Fruit fly (Drosophila melanogaster): ENCODE data around the gene Lamtor4.

Lamtor4 gene

DNA sequence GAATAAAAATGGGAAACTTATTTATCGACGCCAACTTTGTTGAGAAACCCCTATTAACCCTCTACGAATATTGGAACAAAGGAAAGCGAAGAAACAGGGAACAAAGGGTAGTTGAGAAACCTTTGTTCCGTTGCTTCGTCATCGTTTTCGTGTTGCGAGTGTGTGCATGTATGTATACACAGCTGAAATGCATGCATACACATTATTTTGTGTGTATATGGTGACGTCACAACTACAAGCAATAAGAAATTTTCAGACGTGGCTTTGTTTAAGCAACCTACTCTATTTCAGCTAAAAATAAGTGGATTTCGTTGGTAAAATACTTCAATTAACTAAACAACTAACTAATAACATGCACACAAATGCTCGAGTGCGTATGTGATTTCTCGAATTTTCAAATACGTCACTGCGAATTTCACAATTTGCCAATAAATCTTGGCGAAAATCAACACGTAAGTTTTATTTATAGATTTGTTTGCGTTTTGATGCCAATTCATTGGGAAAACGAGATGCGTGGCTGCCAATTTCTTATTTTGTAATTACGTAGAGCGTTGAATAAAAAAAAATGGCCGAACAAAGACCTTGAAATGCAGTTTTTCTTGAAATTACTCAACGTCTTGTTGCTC, 5.3 kb downstream of the Lamtor4 start:
- TF ChIP-seq ovo (GFP tag; optimal IDR thresholded peaks at IDR 0.05) (no peak), kay (GFP tag; ENCODE audit: borderline replicate concordance) (peak; percentile 95), CG5204 (GFP tag; optimal IDR thresholded peaks at IDR 0.05) (peak; percentile 10), tj (GFP tag; optimal IDR thresholded peaks at IDR 0.05) (peak; percentile 87), bab1 (GFP tag; optimal IDR thresholded peaks at IDR 0.05) (no peak), cic (GFP tag; optimal IDR thresholded peaks at IDR 0.05) (no peak), Crg-1 (GFP tag; optimal IDR thresholded peaks at IDR 0.05) (peak; percentile 4), Mnt (GFP tag; optimal IDR thresholded peaks at IDR 0.05) (peak; percentile 22), pad (GFP tag; optimal IDR thresholded peaks at IDR 0.05) (no peak), cnc (optimal IDR thresholded peaks at IDR 0.05) (no peak), CG12768 (GFP tag; optimal IDR thresholded peaks at IDR 0.05) (peak; percentile 67), Clk (GFP tag; optimal IDR thresholded peaks at IDR 0.05) (peak; percentile 1)

DNA sequence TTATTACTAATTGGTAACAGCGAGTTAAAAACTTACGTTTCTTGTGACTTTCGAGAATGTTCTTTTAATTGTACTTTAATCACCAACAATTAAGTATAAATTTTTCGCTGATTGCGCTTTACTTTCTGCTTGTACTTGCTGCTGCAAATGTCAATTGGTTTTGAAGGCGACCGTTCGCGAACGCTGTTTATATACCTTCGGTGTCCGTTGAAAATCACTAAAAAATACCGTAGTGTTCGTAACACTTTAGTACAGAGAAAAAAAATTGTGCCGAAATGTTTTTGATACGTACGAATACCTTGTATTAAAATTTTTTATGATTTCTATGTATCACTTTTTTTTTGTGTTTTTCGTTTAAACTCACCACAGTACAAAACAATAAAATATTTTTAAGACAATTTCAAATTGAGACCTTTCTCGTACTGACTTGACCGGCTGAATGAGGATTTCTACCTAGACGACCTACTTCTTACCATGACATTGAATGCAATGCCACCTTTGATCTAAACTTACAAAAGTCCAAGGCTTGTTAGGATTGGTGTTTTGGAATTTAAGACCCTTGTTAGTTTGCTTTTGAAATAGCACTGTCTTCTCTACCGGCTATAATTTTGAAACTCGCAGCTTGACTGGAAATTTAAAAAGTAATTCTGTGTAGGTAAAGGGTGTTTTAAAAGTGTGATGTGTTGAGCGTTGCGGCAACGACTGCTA, 5.9 kb downstream of the Lamtor4 start, which contains the start of gene Ubi-p63E:
Gene Ubi-p63E (minus strand): TSS at position 694 of the 708 bp plus-strand sequence.
- TF ChIP-seq CG12768 (GFP tag; optimal IDR thresholded peaks at IDR 0.05) (peak; percentile 45), CG33017 (tag; optimal IDR thresholded peaks at IDR 0.05) (peak; percentile 50), CG11617 (GFP tag; optimal IDR thresholded peaks at IDR 0.05) (peak; percentile 63), pad (GFP tag; optimal IDR thresholded peaks at IDR 0.05) (peak; percentile 32), CG5204 (GFP tag; optimal IDR thresholded peaks at IDR 0.05) (peak; percentile 78), Clk (GFP tag; optimal IDR thresholded peaks at IDR 0.05) (peak; percentile 47), Hr96 (GFP tag; optimal IDR thresholded peaks at IDR 0.05) (peak; percentile 51), toe (GFP tag; optimal IDR thresholded peaks at IDR 0.05) (peak; percentile 86), cnc (optimal IDR thresholded peaks at IDR 0.05) (no peak), CG1620 (GFP tag; optimal IDR thresholded peaks at IDR 0.05) (peak; percentile 54), cic (GFP tag; optimal IDR thresholded peaks at IDR 0.05) (peak; percentile 51), tj (GFP tag; optimal IDR thresholded peaks at IDR 0.05) (no peak), Mnt (GFP tag; optimal IDR thresholded peaks at IDR 0.05) (peak; percentile 83), ovo (GFP tag; optimal IDR thresholded peaks at IDR 0.05) (peak; percentile 68), Crg-1 (GFP tag; optimal IDR thresholded peaks at IDR 0.05) (peak; percentile 46), bab1 (GFP tag; optimal IDR thresholded peaks at IDR 0.05) (peak; percentile 55), CG14711 (tag; optimal IDR thresholded peaks at IDR 0.05) (peak; percentile 57), CG7045 (GFP tag; optimal IDR thresholded peaks at IDR 0.05) (peak; percentile 82), CG7101 (tag; optimal IDR thresholded peaks at IDR 0.05) (peak; percentile 56), kay (GFP tag; ENCODE audit: borderline replicate concordance) (peak; percentile 80)

DNA sequence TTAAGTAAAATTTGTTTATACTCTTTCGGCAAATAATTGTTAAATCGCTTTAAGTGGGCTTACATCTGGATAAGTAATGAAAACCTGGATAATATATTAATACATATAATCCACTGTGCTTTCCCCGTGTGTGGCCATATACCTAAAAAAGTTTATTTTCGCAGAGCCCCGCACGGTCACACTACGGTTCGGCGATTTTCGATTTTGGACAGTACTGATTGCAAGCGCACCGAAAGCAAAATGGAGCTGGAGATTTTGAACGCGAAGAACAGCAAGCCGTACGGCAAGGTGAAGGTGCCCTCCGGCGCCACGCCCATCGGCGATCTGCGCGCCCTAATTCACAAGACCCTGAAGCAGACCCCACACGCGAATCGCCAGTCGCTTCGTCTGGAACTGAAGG, 6.6 kb downstream of the Lamtor4 start, which contains the start of gene Sc2:
Gene Sc2 (plus strand): TSS at position 192 of the 400 bp plus-strand sequence.
- TF ChIP-seq bab1 (GFP tag; optimal IDR thresholded peaks at IDR 0.05) (peak; percentile 8), cic (GFP tag; optimal IDR thresholded peaks at IDR 0.05) (peak; percentile 12), CG14711 (tag; optimal IDR thresholded peaks at IDR 0.05) (no peak), CG33017 (tag; optimal IDR thresholded peaks at IDR 0.05) (no peak)

DNA sequence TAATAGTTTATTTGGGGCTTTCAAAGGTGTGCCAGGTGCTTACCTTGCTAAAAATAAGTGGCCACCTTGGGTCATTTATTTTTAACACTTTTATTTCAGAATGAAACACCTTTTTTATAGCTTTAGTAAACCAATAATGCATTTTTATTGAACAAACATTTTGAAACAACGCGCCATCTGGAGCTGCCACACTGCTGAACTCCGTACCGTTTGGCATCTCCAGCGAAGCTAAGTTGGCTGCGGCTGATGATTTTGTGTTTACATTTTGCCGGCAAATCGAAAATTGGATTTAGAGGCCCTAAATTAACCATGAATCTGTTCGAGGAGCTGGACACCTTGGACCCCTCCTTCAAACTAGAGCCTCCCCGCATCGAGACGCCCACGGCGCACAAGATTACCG, 8.4 kb downstream of the Lamtor4 start, which contains the start of gene ida:
Gene ida (plus strand): TSS at position 234 of the 400 bp plus-strand sequence.
- no peak for TF ChIP-seq CG11617 (GFP tag; optimal IDR thresholded peaks at IDR 0.05)
- TF ChIP-seq bab1 (GFP tag; optimal IDR thresholded peaks at IDR 0.05) = peak; percentile 23
- TF ChIP-seq cic (GFP tag; optimal IDR thresholded peaks at IDR 0.05) = peak; percentile 27
- no peak for TF ChIP-seq CG7101 (tag; optimal IDR thresholded peaks at IDR 0.05)
- TF ChIP-seq Clk (GFP tag; optimal IDR thresholded peaks at IDR 0.05) = no peak
- no peak for TF ChIP-seq CG33017 (tag; optimal IDR thresholded peaks at IDR 0.05)
- no peak for TF ChIP-seq CG1620 (GFP tag; optimal IDR thresholded peaks at IDR 0.05)
- TF ChIP-seq Mnt (GFP tag; optimal IDR thresholded peaks at IDR 0.05) = peak; percentile 41
- TF ChIP-seq CG5204 (GFP tag; optimal IDR thresholded peaks at IDR 0.05) = no peak
- no peak for TF ChIP-seq kay (GFP tag; ENCODE audit: borderline replicate concordance)
- TF ChIP-seq toe (GFP tag; optimal IDR thresholded peaks at IDR 0.05) = no peak
- TF ChIP-seq cnc (optimal IDR thresholded peaks at IDR 0.05) = no peak
- TF ChIP-seq pad (GFP tag; optimal IDR thresholded peaks at IDR 0.05) = no peak
- TF ChIP-seq ovo (GFP tag; optimal IDR thresholded peaks at IDR 0.05) = no peak
- no peak for TF ChIP-seq Hr96 (GFP tag; optimal IDR thresholded peaks at IDR 0.05)
- no peak for TF ChIP-seq CG7045 (GFP tag; optimal IDR thresholded peaks at IDR 0.05)
- TF ChIP-seq CG12768 (GFP tag; optimal IDR thresholded peaks at IDR 0.05) = peak; percentile 29
- TF ChIP-seq Crg-1 (GFP tag; optimal IDR thresholded peaks at IDR 0.05) = no peak
- no peak for TF ChIP-seq CG14711 (tag; optimal IDR thresholded peaks at IDR 0.05)
- peak; percentile 14 for TF ChIP-seq tj (GFP tag; optimal IDR thresholded peaks at IDR 0.05)

DNA sequence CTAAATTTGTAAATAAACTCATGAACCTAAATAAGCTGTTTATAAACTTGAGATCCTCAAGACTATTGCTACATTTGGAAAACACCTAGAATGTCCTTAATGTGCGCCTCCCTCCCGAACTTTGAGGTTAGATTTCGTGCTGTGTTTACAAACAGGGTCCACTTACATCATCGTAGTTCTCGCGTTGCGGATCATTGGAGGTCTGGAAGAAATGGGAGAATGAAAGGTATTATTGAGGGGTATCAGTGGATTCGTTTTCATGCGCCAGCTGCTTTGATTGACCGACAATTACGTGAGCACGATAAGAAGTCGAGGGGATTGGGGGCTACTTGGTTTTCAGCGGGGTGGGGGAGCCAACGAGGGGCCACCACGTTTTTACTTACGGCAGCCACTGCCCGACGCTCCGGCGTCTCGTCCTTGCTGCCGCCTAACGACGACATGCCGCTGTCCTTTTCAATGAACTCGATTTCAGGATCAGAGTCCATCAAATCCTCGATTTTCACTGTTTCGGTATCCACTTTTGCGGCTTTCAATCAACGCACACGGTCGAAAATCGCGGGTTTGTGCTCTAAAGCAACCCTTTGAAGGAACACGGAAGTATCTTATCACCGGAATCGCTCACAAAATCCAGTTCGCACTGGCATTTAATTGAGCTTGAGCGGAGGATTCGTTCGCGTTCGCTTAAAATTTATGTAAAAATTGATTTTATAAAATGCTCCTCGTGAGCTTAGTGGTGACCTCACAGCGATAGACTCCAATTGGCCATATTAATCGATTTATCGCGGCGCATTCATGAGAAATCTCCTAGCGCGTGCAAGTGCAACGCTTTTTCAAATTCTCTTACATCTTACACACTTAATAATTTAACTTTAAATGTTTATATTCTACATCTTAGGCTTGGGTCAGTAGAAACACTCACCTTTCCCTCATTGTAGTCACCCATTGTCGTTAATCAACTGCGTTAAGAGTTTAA, 12.4 kb downstream of the Lamtor4 start:
- no peak for TF ChIP-seq pad (GFP tag; optimal IDR thresholded peaks at IDR 0.05)
- TF ChIP-seq bab1 (GFP tag; optimal IDR thresholded peaks at IDR 0.05) = peak; percentile 16
- no peak for TF ChIP-seq cic (GFP tag; optimal IDR thresholded peaks at IDR 0.05)
- peak; percentile 62 for TF ChIP-seq Mnt (GFP tag; optimal IDR thresholded peaks at IDR 0.05)
- TF ChIP-seq CG11617 (GFP tag; optimal IDR thresholded peaks at IDR 0.05) = no peak
- peak; percentile 1 for TF ChIP-seq CG12768 (GFP tag; optimal IDR thresholded peaks at IDR 0.05)
- peak; percentile 1 for TF ChIP-seq tj (GFP tag; optimal IDR thresholded peaks at IDR 0.05)
- TF ChIP-seq CG33017 (tag; optimal IDR thresholded peaks at IDR 0.05) = no peak
- no peak for TF ChIP-seq Hr96 (GFP tag; optimal IDR thresholded peaks at IDR 0.05)
- no peak for TF ChIP-seq kay (GFP tag; ENCODE audit: borderline replicate concordance)
- no peak for TF ChIP-seq toe (GFP tag; optimal IDR thresholded peaks at IDR 0.05)
- TF ChIP-seq Crg-1 (GFP tag; optimal IDR thresholded peaks at IDR 0.05) = no peak
- no peak for TF ChIP-seq CG14711 (tag; optimal IDR thresholded peaks at IDR 0.05)
- no peak for TF ChIP-seq CG7101 (tag; optimal IDR thresholded peaks at IDR 0.05)

Data from whole organism, adult.